Worm (Caenorhabditis elegans): ENCODE data around the gene lips-12.

The lips-12 gene

DNA sequence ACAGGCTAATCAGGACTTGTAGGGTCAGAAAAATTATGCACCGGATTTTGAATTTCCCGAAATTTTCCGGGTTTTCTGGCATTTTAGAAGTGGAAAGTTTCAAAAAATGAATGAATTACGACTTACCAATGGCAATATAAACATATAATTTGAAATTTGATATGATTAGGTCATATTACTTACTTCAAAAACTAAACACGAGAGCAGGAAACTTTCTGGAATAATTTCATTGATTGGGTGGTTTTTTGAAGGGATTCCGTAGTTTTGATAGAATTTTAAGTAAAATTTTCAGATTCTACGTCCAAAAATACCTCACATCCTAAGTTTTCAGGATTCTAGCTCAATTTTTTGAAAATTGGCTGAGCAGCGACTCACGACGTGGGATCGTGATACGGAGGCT, 38.6 kb downstream of the lips-12 start, which contains the start of gene K02E7.11:
TSS of gene K02E7.11 (minus strand) at position 101 of the 400 bp plus-strand sequence.
- TF ChIP-seq tbx-37 (GFP tag; conservative IDR thresholded peaks at IDR 0.05) (no peak), sea-1 (GFP tag; conservative IDR thresholded peaks at IDR 0.05) (no peak), hnd-1 (tag; optimal IDR thresholded peaks at IDR 0.05) (no peak), hmg-4 (GFP tag; optimal IDR thresholded peaks at IDR 0.05) (no peak), flt-1 (GFP tag; IDR thresholded peaks at IDR 0.05) (no peak), B0310.2 (tag; optimal IDR thresholded peaks at IDR 0.05) (no peak), tra-4 (tag; optimal IDR thresholded peaks at IDR 0.05) (no peak), pes-1 (GFP tag; IDR thresholded peaks at IDR 0.05) (no peak), hmbx-1 (tag; optimal IDR thresholded peaks at IDR 0.05) (no peak), ceh-36 (tag; optimal IDR thresholded peaks at IDR 0.05) (no peak)

DNA sequence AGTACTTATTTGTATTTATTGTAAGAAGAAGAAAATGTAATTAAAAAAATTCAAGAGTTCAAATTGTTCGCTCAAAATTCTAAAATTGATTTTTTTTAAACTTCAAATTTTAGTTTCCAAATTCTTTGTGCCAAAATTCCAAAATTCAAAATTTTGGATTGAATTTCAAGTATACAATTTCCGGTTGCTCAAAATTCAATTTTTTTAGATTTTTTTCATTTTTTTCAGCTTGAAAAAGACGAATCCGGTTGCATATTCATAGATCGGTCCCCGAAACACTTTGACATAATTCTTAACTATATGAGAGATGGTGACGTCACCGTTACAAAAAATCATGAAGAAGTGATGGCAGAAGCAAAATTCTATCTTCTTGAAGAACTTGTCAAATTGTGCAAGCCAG, 41.9 kb downstream of the lips-12 start, which contains the start of gene K02E7.4:
TSS of gene K02E7.4 (plus strand) at position 301 of the 400 bp plus-strand sequence.
- TF ChIP-seq hnd-1 (tag; optimal IDR thresholded peaks at IDR 0.05) (no peak), ama-1 (optimal IDR thresholded peaks at IDR 0.05) (no peak)

DNA sequence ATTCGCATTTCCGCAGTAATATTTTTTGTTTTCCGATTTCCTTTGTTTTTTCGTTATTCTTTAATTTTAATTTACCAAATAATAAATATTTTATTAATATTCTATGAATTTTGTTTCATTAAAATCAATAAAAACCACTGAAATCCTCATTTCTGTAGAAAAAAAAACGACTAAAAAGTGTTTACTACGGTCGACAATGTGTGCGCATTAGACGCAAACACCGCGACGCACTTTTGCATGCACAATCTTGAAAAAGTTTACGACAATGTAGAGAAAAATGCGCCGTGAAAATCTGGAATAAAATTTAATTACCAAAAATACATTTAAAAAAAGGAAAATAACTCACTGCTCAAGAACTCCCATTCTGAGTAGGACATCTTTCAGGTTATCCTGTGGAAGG, 42.6 kb downstream of the lips-12 start:
- TF ChIP-seq hmbx-1 (tag; optimal IDR thresholded peaks at IDR 0.05) (no peak), ama-1 (optimal IDR thresholded peaks at IDR 0.05) (no peak), hmg-4 (GFP tag; optimal IDR thresholded peaks at IDR 0.05) (no peak), scrt-1 (GFP tag; IDR thresholded peaks at IDR 0.05) (no peak), aly-1 (tag; optimal IDR thresholded peaks at IDR 0.05) (no peak), sea-1 (GFP tag; conservative IDR thresholded peaks at IDR 0.05) (no peak), flt-1 (GFP tag; IDR thresholded peaks at IDR 0.05) (no peak), tbx-11 (GFP tag; IDR thresholded peaks at IDR 0.05) (no peak), ceh-13 (GFP tag; optimal IDR thresholded peaks at IDR 0.05) (no peak), B0310.2 (tag; optimal IDR thresholded peaks at IDR 0.05) (no peak), ceh-36 (tag; optimal IDR thresholded peaks at IDR 0.05) (no peak), hnd-1 (tag; optimal IDR thresholded peaks at IDR 0.05) (no peak), tbx-37 (GFP tag; conservative IDR thresholded peaks at IDR 0.05) (no peak), tra-4 (tag; optimal IDR thresholded peaks at IDR 0.05) (no peak), pes-1 (GFP tag; IDR thresholded peaks at IDR 0.05) (no peak), F13C5.2 (tag; optimal IDR thresholded peaks at IDR 0.05) (no peak), ets-7 (tag; optimal IDR thresholded peaks at IDR 0.05) (no peak)

DNA sequence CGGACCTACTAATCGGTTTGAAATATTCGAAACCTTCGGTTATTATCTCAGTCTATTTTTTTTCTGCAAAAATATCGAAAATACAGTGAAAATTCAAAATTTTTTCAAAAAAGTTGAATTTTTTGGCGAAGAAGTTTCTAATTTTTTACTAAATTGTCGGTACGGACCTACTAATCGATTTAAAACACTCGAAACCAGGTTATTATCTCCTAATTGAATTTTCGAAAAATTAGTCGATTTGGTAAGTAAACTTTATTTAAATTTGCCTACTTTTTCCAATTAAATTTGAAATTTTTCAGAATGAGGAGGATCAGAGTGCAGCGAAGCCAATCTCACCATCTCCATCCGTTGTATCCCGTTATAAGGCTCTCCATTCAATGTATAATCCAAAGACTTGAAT, 43.2 kb downstream of the lips-12 start, which contains the start of gene K02E7.12:
TSS of gene K02E7.12 (plus strand) at position 301 of the 400 bp plus-strand sequence.
- TF ChIP-seq hnd-1 (tag; optimal IDR thresholded peaks at IDR 0.05) (no peak), ets-7 (tag; optimal IDR thresholded peaks at IDR 0.05) (no peak), hmbx-1 (tag; optimal IDR thresholded peaks at IDR 0.05) (no peak), tbx-37 (GFP tag; conservative IDR thresholded peaks at IDR 0.05) (no peak), B0310.2 (tag; optimal IDR thresholded peaks at IDR 0.05) (no peak), ceh-36 (tag; optimal IDR thresholded peaks at IDR 0.05) (no peak), tbx-11 (GFP tag; IDR thresholded peaks at IDR 0.05) (no peak), flt-1 (GFP tag; IDR thresholded peaks at IDR 0.05) (no peak), tra-4 (tag; optimal IDR thresholded peaks at IDR 0.05) (no peak), ama-1 (optimal IDR thresholded peaks at IDR 0.05) (no peak), scrt-1 (GFP tag; IDR thresholded peaks at IDR 0.05) (no peak), hmg-4 (GFP tag; optimal IDR thresholded peaks at IDR 0.05) (no peak)

DNA sequence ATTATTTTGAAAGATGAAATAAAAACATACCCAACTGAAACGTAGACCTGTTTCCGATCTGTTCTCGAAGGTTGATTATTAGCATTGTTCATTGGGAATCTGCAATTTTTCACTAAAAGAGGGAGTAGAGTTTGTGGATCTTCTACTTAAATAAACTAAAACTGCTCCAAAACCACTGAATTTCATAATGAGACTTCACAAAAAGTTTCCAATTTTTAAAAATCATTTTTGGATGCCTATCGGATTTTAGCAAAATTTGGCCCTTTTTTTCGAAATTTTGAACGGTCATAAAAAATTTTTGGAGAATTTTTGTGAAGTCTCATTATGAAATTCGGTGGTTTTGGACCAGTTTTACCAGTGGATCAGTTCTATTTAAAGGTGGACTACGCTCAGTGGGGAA, 47.1 kb downstream of the lips-12 start, which contains the start of gene K02E7.10:
TSS of gene K02E7.10 (minus strand) at position 101 of the 400 bp plus-strand sequence.
- TF ChIP-seq pes-1 (GFP tag; IDR thresholded peaks at IDR 0.05) (no peak), hmg-4 (GFP tag; optimal IDR thresholded peaks at IDR 0.05) (no peak), aly-1 (tag; optimal IDR thresholded peaks at IDR 0.05) (no peak), ceh-13 (GFP tag; optimal IDR thresholded peaks at IDR 0.05) (no peak), F13C5.2 (tag; optimal IDR thresholded peaks at IDR 0.05) (no peak), ceh-36 (tag; optimal IDR thresholded peaks at IDR 0.05) (no peak), scrt-1 (GFP tag; IDR thresholded peaks at IDR 0.05) (no peak), ama-1 (optimal IDR thresholded peaks at IDR 0.05) (no peak), hmbx-1 (tag; optimal IDR thresholded peaks at IDR 0.05) (no peak), hnd-1 (tag; optimal IDR thresholded peaks at IDR 0.05) (no peak), flt-1 (GFP tag; IDR thresholded peaks at IDR 0.05) (no peak), ets-7 (tag; optimal IDR thresholded peaks at IDR 0.05) (no peak), tbx-37 (GFP tag; conservative IDR thresholded peaks at IDR 0.05) (no peak)

DNA sequence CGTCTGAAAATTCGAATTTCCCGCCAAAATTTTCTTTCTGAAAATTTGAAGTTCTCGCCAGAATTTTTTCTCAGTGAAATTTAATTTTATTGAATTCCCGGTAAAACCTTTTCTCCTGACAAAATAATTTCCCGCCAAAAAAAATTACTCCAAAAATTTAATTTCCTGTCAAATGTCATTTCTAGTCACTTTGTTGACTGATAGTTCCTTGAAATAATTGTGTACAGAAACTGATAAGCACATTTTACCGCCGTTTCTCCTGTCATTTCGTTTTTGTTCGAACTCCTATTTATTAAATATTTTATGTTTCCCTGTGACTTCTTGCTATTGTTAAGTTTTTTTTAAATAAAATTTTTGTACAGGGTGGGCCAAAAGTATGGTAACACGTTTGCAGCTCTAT, 50.1 kb downstream of the lips-12 start:
- TF ChIP-seq hnd-1 (tag; optimal IDR thresholded peaks at IDR 0.05), result no peak
- no peak for TF ChIP-seq tra-4 (tag; optimal IDR thresholded peaks at IDR 0.05)
- TF ChIP-seq ceh-36 (tag; optimal IDR thresholded peaks at IDR 0.05), result no peak
- TF ChIP-seq hmbx-1 (tag; optimal IDR thresholded peaks at IDR 0.05), result no peak
- TF ChIP-seq ceh-13 (GFP tag; optimal IDR thresholded peaks at IDR 0.05), result no peak
- no peak for TF ChIP-seq scrt-1 (GFP tag; IDR thresholded peaks at IDR 0.05)
- no peak for TF ChIP-seq tbx-11 (GFP tag; IDR thresholded peaks at IDR 0.05)
- TF ChIP-seq B0310.2 (tag; optimal IDR thresholded peaks at IDR 0.05), result no peak
- no peak for TF ChIP-seq flt-1 (GFP tag; IDR thresholded peaks at IDR 0.05)
- no peak for TF ChIP-seq ets-7 (tag; optimal IDR thresholded peaks at IDR 0.05)
- no peak for TF ChIP-seq sea-1 (GFP tag; conservative IDR thresholded peaks at IDR 0.05)

All from whole organism, early embryonic.